Worm (Caenorhabditis elegans) whole organism, L4 larva: ENCODE data around the gene B0024.3.
A peak's percentile ranks its signal among the peaks of the same experiment; 100 is the strongest.

Experiments used
- F26F4.8 ChIP-seq: fragments of 200-800 bp; sonication (Bioruptor generic); conservative IDR thresholded peaks from 2 replicates; pipeline ENCODE4 v1.3.6; 2022; ENCODE audit warnings: missing genetic modification characterization, missing compliant biosample characterization
- F44E2.7 ChIP-seq: fragments of 200-800 bp; sonication (Bioruptor generic); IDR thresholded peaks from 2 replicates; pipeline ENCODE4 v2.1.2; 2022; ENCODE audit warnings: missing genetic modification characterization, missing compliant biosample characterization
- R02D3.7 ChIP-seq: fragments of 150-350 bp; sonication (generic microtip); optimal IDR thresholded peaks from 3 replicates; lab custom pipeline; 2014; ENCODE audit warnings: missing biosample characterization, missing genetic modification characterization
- T20F7.1 ChIP-seq: fragments of 200-800 bp; sonication (Bioruptor generic); optimal IDR thresholded peaks from 2 replicates; lab custom pipeline; 2018; ENCODE audit warnings: mild to moderate bottlenecking, missing genetic modification characterization, missing compliant biosample characterization
- T26A8.4 ChIP-seq: fragments of 200-800 bp; sonication (Bioruptor generic); IDR thresholded peaks from 2 replicates; pipeline ENCODE4 v1.3.6; 2022; ENCODE audit warnings: missing genetic modification characterization, missing compliant biosample characterization
- ZK546.5 ChIP-seq, 2 experiments: sonication (generic microtip); optimal IDR thresholded peaks; 2 replicates each; lab custom pipeline; 2017; ENCODE audit warnings: missing biosample characterization in 2 of 2, missing genetic modification characterization in 2 of 2
- aly-2 ChIP-seq: sonication (generic microtip); optimal IDR thresholded peaks from 2 replicates; lab custom pipeline; 2018; ENCODE audit warnings: missing biosample characterization, missing genetic modification characterization
- ceh-28 ChIP-seq: fragments of 150-350 bp; optimal IDR thresholded peaks from 2 replicates; lab custom pipeline; 2014; ENCODE audit warnings: missing biosample characterization, missing genetic modification reagents, missing genetic modification characterization
- ceh-82 ChIP-seq: sonication (generic microtip); optimal IDR thresholded peaks from 2 replicates; lab custom pipeline; 2017; ENCODE audit warnings: missing biosample characterization, missing genetic modification characterization
- ces-1 ChIP-seq: fragments of 150-350 bp; sonication (generic microtip); optimal IDR thresholded peaks from 4 replicates; lab custom pipeline; 2014; ENCODE audit warnings: missing biosample characterization, missing genetic modification reagents, missing genetic modification characterization
- daf-19 ChIP-seq: fragments of 200-800 bp; sonication (Bioruptor generic); conservative IDR thresholded peaks from 2 replicates; pipeline ENCODE4 v1.3.6; 2022; ENCODE audit warnings: missing genetic modification characterization, missing compliant biosample characterization
- dmd-9 ChIP-seq: fragments of 200-800 bp; sonication (Bioruptor generic); IDR thresholded peaks from 2 replicates; pipeline ENCODE4 v1.3.6; 2022; ENCODE audit warnings: missing genetic modification reagents, missing genetic modification characterization, missing compliant biosample characterization
- dve-1 ChIP-seq: sonication (generic microtip); optimal IDR thresholded peaks from 2 replicates; lab custom pipeline; 2017; ENCODE audit warnings: antibody characterized with exemption, mild to moderate bottlenecking, missing genetic modification characterization, missing compliant biosample characterization; ENCODE audit not compliant: insufficient read depth
- egl-43 ChIP-seq: fragments of 200-800 bp; sonication (Bioruptor generic); IDR thresholded peaks from 2 replicates; pipeline ENCODE4 v1.3.6; 2022; ENCODE audit warnings: missing genetic modification reagents, missing genetic modification characterization, missing compliant biosample characterization
- fkh-10 ChIP-seq: fragments of 150-350 bp; optimal IDR thresholded peaks from 2 replicates; lab custom pipeline; 2014; ENCODE audit warnings: missing biosample characterization, missing genetic modification reagents, missing genetic modification characterization
- fos-1 ChIP-seq: fragments of 150-350 bp; optimal IDR thresholded peaks from 2 replicates; lab custom pipeline; 2014; ENCODE audit warnings: missing biosample characterization, missing genetic modification characterization
- hlh-11 ChIP-seq: fragments of 200-800 bp; sonication (Bioruptor generic); optimal IDR thresholded peaks from 2 replicates; lab custom pipeline; 2018; ENCODE audit warnings: mild to moderate bottlenecking, missing genetic modification characterization, missing compliant biosample characterization
- hlh-30 ChIP-seq: sonication (generic microtip); optimal IDR thresholded peaks from 2 replicates; lab custom pipeline; 2017; ENCODE audit warnings: antibody characterized with exemption, mild to moderate bottlenecking, missing genetic modification characterization, missing compliant biosample characterization; ENCODE audit not compliant: insufficient read depth
- hmg-1.1 ChIP-seq: fragments of 200-800 bp; sonication (Bioruptor generic); IDR thresholded peaks from 2 replicates; pipeline ENCODE4 v1.3.6; 2022; ENCODE audit warnings: missing genetic modification reagents, missing genetic modification characterization, missing compliant biosample characterization
- lim-7 ChIP-seq: fragments of 200-800 bp; sonication (Bioruptor generic); IDR thresholded peaks from 2 replicates; pipeline ENCODE4 v1.3.6; 2022; ENCODE audit warnings: missing genetic modification characterization, missing compliant biosample characterization
- lin-38 ChIP-seq: fragments of 200-800 bp; sonication (Bioruptor generic); IDR thresholded peaks from 2 replicates; pipeline ENCODE4 v1.3.6; 2022; ENCODE audit warnings: missing genetic modification reagents, missing genetic modification characterization, missing compliant biosample characterization
- lin-39 ChIP-seq: fragments of 150-350 bp; optimal IDR thresholded peaks from 2 replicates; lab custom pipeline; 2014; ENCODE audit warnings: missing biosample characterization, missing genetic modification reagents, missing genetic modification characterization
- lir-3 ChIP-seq: sonication (generic microtip); optimal IDR thresholded peaks from 2 replicates; lab custom pipeline; 2016; ENCODE audit warnings: mild to moderate bottlenecking, missing genetic modification characterization, missing compliant biosample characterization
- madf-5 ChIP-seq, 2 experiments: fragments of 200-800 bp; sonication (Bioruptor generic); IDR thresholded peaks; 2 replicates each; pipeline ENCODE4 v1.3.6; 2022; ENCODE audit warnings: missing compliant biosample characterization in 2 of 2, missing genetic modification characterization in 2 of 2
- mdl-1 ChIP-seq, 2 experiments: fragments of 150-350 bp in 1 of 2; sonication (generic microtip) in 1 of 2; optimal IDR thresholded peaks; 2 replicates each; lab custom pipeline; 2014 to 2017; ENCODE audit warnings: missing biosample characterization in 2 of 2, missing genetic modification characterization in 2 of 2
- mdt-29 ChIP-seq: fragments of 200-800 bp; sonication (Bioruptor generic); IDR thresholded peaks from 2 replicates; pipeline ENCODE4 v1.3.6; 2022; ENCODE audit warnings: missing genetic modification reagents, missing genetic modification characterization, missing compliant biosample characterization
- mes-2 ChIP-seq: sonication (generic microtip); optimal IDR thresholded peaks from 2 replicates; lab custom pipeline; 2016; ENCODE audit warnings: missing genotype, mild to moderate bottlenecking, missing genetic modification characterization, missing compliant biosample characterization; ENCODE audit not compliant: poor library complexity, severe bottlenecking
- nhr-11 ChIP-seq: fragments of 150-350 bp; optimal IDR thresholded peaks from 2 replicates; lab custom pipeline; 2014; ENCODE audit warnings: missing biosample characterization, missing genetic modification characterization
- nhr-48 ChIP-seq: sonication (generic microtip); optimal IDR thresholded peaks from 2 replicates; lab custom pipeline; 2016; ENCODE audit warnings: mild to moderate bottlenecking, missing genetic modification characterization, missing compliant biosample characterization
- pha-4 ChIP-seq, 2 experiments: fragments of 150-350 bp in 1 of 2; fragments of 200-800 bp in 1 of 2; sonication (Bioruptor generic) in 1 of 2; IDR thresholded peaks in 1 of 2; optimal IDR thresholded peaks in 1 of 2; 2 replicates each; pipeline versions ENCODE4 v1.3.6 to Lab custom; 2014 to 2022; ENCODE audit warnings: missing genetic modification characterization in 2 of 2, missing genetic modification reagents in 2 of 2, missing biosample characterization in 1 of 2, missing compliant biosample characterization in 1 of 2
- php-3 ChIP-seq: fragments of 200-800 bp; sonication (Bioruptor generic); IDR thresholded peaks from 2 replicates; pipeline ENCODE4 v1.3.6; 2022; ENCODE audit warnings: missing genetic modification reagents, missing genetic modification characterization, missing compliant biosample characterization
- pqm-1 ChIP-seq: sonication (generic microtip); optimal IDR thresholded peaks from 2 replicates; lab custom pipeline; 2017; ENCODE audit warnings: missing biosample characterization, missing genetic modification characterization
- rbr-2 ChIP-seq: sonication (generic microtip); optimal IDR thresholded peaks from 2 replicates; lab custom pipeline; 2016; ENCODE audit warnings: missing genotype, missing genetic modification characterization, missing compliant biosample characterization
- sdz-12 ChIP-seq: fragments of 200-800 bp; sonication (Bioruptor generic); optimal IDR thresholded peaks from 2 replicates; lab custom pipeline; 2018; ENCODE audit warnings: mild to moderate bottlenecking, missing genetic modification characterization, missing compliant biosample characterization
- set-16 ChIP-seq: fragments of 200-800 bp; sonication (Bioruptor generic); IDR thresholded peaks from 2 replicates; pipeline ENCODE4 v1.3.6; 2022; ENCODE audit warnings: missing genetic modification reagents, missing genetic modification characterization, missing compliant biosample characterization
- snpc-1.2 ChIP-seq: fragments of 200-800 bp; sonication (Bioruptor generic); IDR thresholded peaks from 2 replicates; pipeline ENCODE4 v1.3.6; 2022; ENCODE audit warnings: missing genetic modification reagents, missing genetic modification characterization, missing compliant biosample characterization
- unc-62 ChIP-seq, 3 experiments: fragments of 150-350 bp in 1 of 3; sonication (generic microtip); optimal IDR thresholded peaks in 2 of 3; peaks in 1 of 3; 1 replicate in 1 of 3; 2 replicates in 2 of 3; lab custom pipeline; 2014 to 2017; ENCODE audit warnings: missing biosample characterization in 3 of 3, missing genetic modification characterization in 3 of 3, missing genetic modification reagents in 3 of 3, missing genotype in 1 of 3
- zfp-3 ChIP-seq: fragments of 200-800 bp; sonication (Bioruptor generic); conservative IDR thresholded peaks from 2 replicates; pipeline ENCODE4 v1.3.6; 2022; ENCODE audit warnings: missing genetic modification reagents, missing genetic modification characterization, missing compliant biosample characterization
- zip-11 ChIP-seq: fragments of 200-800 bp; sonication (Bioruptor generic); IDR thresholded peaks from 2 replicates; pipeline ENCODE4 v1.3.6; 2022; ENCODE audit warnings: missing genetic modification characterization, missing compliant biosample characterization
- zip-2 ChIP-seq: fragments of 150-350 bp; optimal IDR thresholded peaks from 2 replicates; lab custom pipeline; 2014; ENCODE audit warnings: missing biosample characterization, missing genetic modification characterization
- ztf-7 ChIP-seq: fragments of 150-350 bp; optimal IDR thresholded peaks from 2 replicates; lab custom pipeline; 2014; ENCODE audit warnings: missing biosample characterization, missing genetic modification characterization

Gene B0024.3

ce11 chrV:10256050-10256449 lies 31.3 kb upstream of the B0024.3 start, which contains the start of gene nhr-232 (continued):
- no peak for TF ChIP-seq pha-4 (GFP tag; IDR thresholded peaks at IDR 0.05; lab: Robert Waterston, UW)
- TF ChIP-seq pha-4 (tag; optimal IDR thresholded peaks at IDR 0.05; lab: Kevin White, UChicago) = peak; percentile 14

- TF ChIP-seq lin-39 (tag; lab: Kevin White, UChicago) = no peak
- TF ChIP-seq lim-7 (GFP tag; lab: Robert Waterston, UW) = no peak
- no peak for TF ChIP-seq ztf-7 (tag; lab: Kevin White, UChicago)
- no peak for TF ChIP-seq hlh-11
- TF ChIP-seq pqm-1 (tag; lab: Kevin White, UChicago) = no peak
- no peak for TF ChIP-seq T26A8.4
- no peak for TF ChIP-seq madf-5 (GFP tag; IDR thresholded peaks at IDR 0.05; lab: Robert Waterston, UW)
- TF ChIP-seq fkh-10 (GFP tag; lab: Kevin White, UChicago) = no peak
Measured at ce11 chrV:10260460-10260859, 26.9 kb upstream of the B0024.3 start, which contains the start of gene sri-18. TSS of gene sri-18 (minus strand) at chrV:10260560.

DNA sequence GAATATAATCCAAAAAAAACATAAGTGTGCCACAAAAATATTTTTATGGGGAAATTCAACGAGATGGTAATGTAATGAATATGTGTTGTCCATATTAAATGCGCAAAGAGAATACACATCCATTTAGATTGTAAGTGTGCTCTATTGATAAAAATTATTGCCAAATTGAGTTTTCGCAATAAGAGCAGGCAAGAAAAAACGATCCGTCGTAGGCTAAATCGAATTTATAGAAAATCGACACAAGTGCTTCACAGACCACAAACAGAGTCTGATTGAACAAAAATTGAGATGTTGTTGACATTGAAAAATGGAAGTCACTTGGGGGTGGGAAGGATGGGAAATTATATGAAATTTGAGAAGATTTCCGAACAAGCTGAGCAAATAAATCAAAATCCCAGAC lies 22.3 kb upstream of the B0024.3 start:
- TF ChIP-seq php-3 = no peak
- TF ChIP-seq fos-1 (tag; lab: Kevin White, UChicago) = no peak
- no peak for TF ChIP-seq F26F4.8 (GFP tag; lab: Robert Waterston, UW)
- TF ChIP-seq zfp-3 = no peak
- no peak for TF ChIP-seq zip-2 (tag; lab: Kevin White, UChicago)
- TF ChIP-seq ZK546.5 (tag; optimal IDR thresholded peaks at IDR 0.05; lab: Kevin White, UChicago) = no peak
- TF ChIP-seq ces-1 (GFP tag; lab: Kevin White, UChicago) = peak; percentile 73

DNA sequence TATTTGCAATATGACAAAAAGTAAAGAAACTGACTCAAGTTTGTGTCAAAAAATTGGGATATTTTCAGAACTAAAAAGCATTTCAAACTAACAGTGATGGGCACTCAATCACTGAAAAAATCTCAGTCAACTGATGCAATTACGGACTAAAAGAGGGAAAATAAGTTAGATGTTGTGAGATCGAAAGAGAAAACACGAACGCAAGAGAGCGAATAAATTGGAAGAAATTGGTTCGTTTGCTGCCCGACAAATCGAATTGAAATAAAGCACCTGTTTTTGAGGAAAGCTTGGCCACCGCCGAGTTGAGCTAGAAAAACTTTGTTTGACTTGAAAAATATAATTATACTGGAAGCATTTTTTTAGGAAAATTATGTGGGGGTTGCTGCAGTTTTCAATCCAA lies 21.3 kb upstream of the B0024.3 start:
- TF ChIP-seq ces-1 (GFP tag; lab: Kevin White, UChicago) (peak; percentile 54), T26A8.4 (no peak), ceh-28 (tag; lab: Kevin White, UChicago) (no peak)

DNA sequence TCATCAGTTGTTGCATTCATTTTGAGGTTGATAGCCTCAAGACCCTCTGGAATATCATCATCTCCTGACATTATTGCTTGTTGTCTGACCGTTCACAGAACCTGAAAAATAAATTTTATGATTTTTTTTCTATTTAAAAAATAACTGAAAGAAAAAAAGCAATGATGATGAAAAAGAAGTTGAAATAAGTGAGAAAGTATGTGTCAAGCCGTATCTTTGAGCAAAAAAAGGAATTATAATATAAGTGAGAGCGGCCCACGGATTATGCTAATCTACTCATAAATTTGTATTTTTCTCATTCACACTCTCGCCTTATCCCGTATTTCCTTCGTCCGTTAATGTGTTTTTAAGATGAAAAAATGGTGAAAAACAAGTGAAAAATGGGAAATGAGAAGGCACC lies 17.1 kb upstream of the B0024.3 start, which contains the start of gene ric-4:
Gene ric-4, minus strand, starts transcription at position 101 of the 400 bp plus-strand sequence.
- TF ChIP-seq sdz-12 (no peak), hmg-1.1 (GFP tag; lab: Robert Waterston, UW) (no peak), aly-2 (tag; lab: Kevin White, UChicago) (no peak), daf-19 (GFP tag; lab: Robert Waterston, UW) (no peak), lir-3 (no peak), ceh-82 (no peak), mdt-29 (GFP tag; lab: Robert Waterston, UW) (no peak), egl-43 (no peak), zip-11 (no peak), nhr-11 (tag; lab: Kevin White, UChicago) (no peak), lin-38 (GFP tag; lab: Robert Waterston, UW) (no peak), snpc-1.2 (GFP tag; lab: Robert Waterston, UW) (no peak), R02D3.7 (tag; lab: Kevin White, UChicago) (no peak), ceh-28 (tag; lab: Kevin White, UChicago) (no peak), T20F7.1 (GFP tag; lab: Kevin White, UChicago) (no peak), set-16 (GFP tag; lab: Robert Waterston, UW) (no peak), nhr-48 (no peak)
- TF ChIP-seq, all 104 proteins: peak for 0

DNA sequence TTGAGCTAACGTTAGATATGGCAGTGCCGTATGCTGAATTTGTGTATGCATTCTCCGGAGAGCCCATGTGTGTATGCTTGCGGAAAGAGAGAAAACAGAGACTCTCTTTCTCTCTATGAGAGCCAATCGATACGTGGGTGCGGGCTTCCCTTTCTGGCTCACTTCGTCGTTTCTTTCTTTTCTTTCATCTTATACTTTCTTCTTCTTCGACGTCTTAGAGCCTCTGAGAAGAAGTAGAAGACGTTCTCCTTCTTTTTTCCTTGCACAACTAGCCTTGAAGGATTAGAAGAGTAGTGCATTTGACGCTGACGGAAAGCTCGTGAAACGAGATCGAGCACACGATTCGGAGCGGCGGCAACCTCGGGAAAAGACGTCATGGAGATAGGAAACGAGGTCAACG lies 13.5 kb upstream of the B0024.3 start:
- TF ChIP-seq hlh-30 (tag; lab: Kevin White, UChicago) (peak; percentile 24), mdl-1 (tag; optimal IDR thresholded peaks at IDR 0.05; lab: Kevin White, UChicago) (peak in 1 of 2 experiments; percentile 4), F26F4.8 (GFP tag; lab: Robert Waterston, UW) (no peak), rbr-2 (tag; lab: Kevin White, UChicago) (peak; percentile 49), ceh-28 (tag; lab: Kevin White, UChicago) (peak; percentile 62), mes-2 (tag; lab: Kevin White, UChicago) (no peak), dve-1 (tag; lab: Kevin White, UChicago) (peak; percentile 13), F44E2.7 (GFP tag; lab: Robert Waterston, UW) (no peak), hmg-1.1 (GFP tag; lab: Robert Waterston, UW) (peak; percentile 76; the same call in 1 of the 2 replicates), R02D3.7 (tag; lab: Kevin White, UChicago) (no peak), hlh-11 (no peak), unc-62 (GFP tag; optimal IDR thresholded peaks at IDR 0.05 in 1 of 2; lab: Kevin White, UChicago) (peak in 1 of 2 experiments; percentile 99), unc-62 (tag; optimal IDR thresholded peaks at IDR 0.05; lab: Kevin White, UChicago) (no peak), lir-3 (no peak), dmd-9 (GFP tag; lab: Robert Waterston, UW) (no peak), lim-7 (GFP tag; lab: Robert Waterston, UW) (no peak)
